Worm (Caenorhabditis elegans) whole organism, dauer: ENCODE results near the gene K06A9.2.

Source experiments
- unc-62 ChIP-seq: sonication (generic microtip); optimal IDR thresholded peaks from 2 replicates; lab custom pipeline; 2017; ENCODE audit warnings: missing biosample characterization, missing genetic modification reagents, missing genetic modification characterization

K06A9.2 gene

ce11 chrX:1536138-1536537 is at the start of gene K06A9.2:
TSS of gene K06A9.2 (plus strand) at chrX:1536366.
- no peak for TF ChIP-seq unc-62

- no peak for TF ChIP-seq unc-62
Observed at ce11 chrX:1487096-1487495, 49.1 kb upstream of the K06A9.2 start.

- no peak for TF ChIP-seq unc-62
Observed at ce11 chrX:1488775-1489174, 47.4 kb upstream of the K06A9.2 start.

ce11 chrX:1489574-1489973 is 46.6 kb upstream of the K06A9.2 start:
- no peak for TF ChIP-seq unc-62

- TF ChIP-seq unc-62, result no peak
Observed at ce11 chrX:1491036-1491435, 45.1 kb upstream of the K06A9.2 start.

ce11 chrX:1492174-1492573 is 44.0 kb upstream of the K06A9.2 start:
- TF ChIP-seq unc-62, result no peak

ce11 chrX:1494256-1494655 is 41.9 kb upstream of the K06A9.2 start, which contains the start of gene F09E10.5:
TSS of gene F09E10.5 (minus strand) at chrX:1494356.
- TF ChIP-seq unc-62, result no peak

- no peak for TF ChIP-seq unc-62
Observed at ce11 chrX:1495980-1496379, 40.2 kb upstream of the K06A9.2 start.

ce11 chrX:1497581-1497980 is 38.6 kb upstream of the K06A9.2 start, which contains the start of gene F09E10.6:
TSS of gene F09E10.6 (minus strand) at chrX:1497681.
- TF ChIP-seq unc-62, result no peak

ce11 chrX:1499499-1499898 is 36.7 kb upstream of the K06A9.2 start:
- no peak for TF ChIP-seq unc-62

- no peak for TF ChIP-seq unc-62
Observed at ce11 chrX:1501752-1502151, 34.4 kb upstream of the K06A9.2 start, which contains the start of gene F09E10.7. TSS of gene F09E10.7 (minus strand) at chrX:1501852.

- TF ChIP-seq unc-62, result no peak
Observed at ce11 chrX:1502490-1502889, 33.7 kb upstream of the K06A9.2 start, which contains the start of gene F09E10.1. TSS of gene F09E10.1 (plus strand) at chrX:1502790.

ce11 chrX:1502914-1503313 is 33.3 kb upstream of the K06A9.2 start:
- TF ChIP-seq unc-62, result no peak

ce11 chrX:1503698-1504501 is 32.3 kb upstream of the K06A9.2 start:
- no peak for TF ChIP-seq unc-62

ce11 chrX:1504529-1505080 is 31.6 kb upstream of the K06A9.2 start:
- no peak for TF ChIP-seq unc-62

- no peak for TF ChIP-seq unc-62
Observed at ce11 chrX:1512307-1512706, 23.9 kb upstream of the K06A9.2 start.

ce11 chrX:1513153-1513552 is 23.0 kb upstream of the K06A9.2 start:
- no peak for TF ChIP-seq unc-62

- no peak for TF ChIP-seq unc-62
Observed at ce11 chrX:1516574-1516973, 19.6 kb upstream of the K06A9.2 start.
